Worm (Caenorhabditis elegans) whole organism, L2 larva: ENCODE results near the gene ced-5.

Experiments used
- C34F6.9 ChIP-seq: fragments of 150-350 bp; optimal IDR thresholded peaks from 2 replicates; lab custom pipeline; 2014; ENCODE audit warnings: missing biosample characterization, missing genetic modification characterization
- F13H6.1 ChIP-seq: sonication (generic microtip); optimal IDR thresholded peaks from 2 replicates; lab custom pipeline; 2016; ENCODE audit warnings: missing genetic modification characterization, missing compliant biosample characterization
- R02D3.7 ChIP-seq: fragments of 150-350 bp; optimal IDR thresholded peaks from 2 replicates; lab custom pipeline; 2014; ENCODE audit warnings: missing biosample characterization, missing genetic modification characterization
- Y55F3AM.14 ChIP-seq: fragments of 200-800 bp; sonication (Bioruptor generic); optimal IDR thresholded peaks from 2 replicates; lab custom pipeline; 2018; ENCODE audit warnings: mild to moderate bottlenecking, missing genetic modification characterization, missing compliant biosample characterization
- ZK546.5 ChIP-seq: sonication (generic microtip); optimal IDR thresholded peaks from 2 replicates; lab custom pipeline; 2017; ENCODE audit warnings: missing biosample characterization, missing genetic modification characterization
- alr-1 ChIP-seq: fragments of 150-350 bp; optimal IDR thresholded peaks from 2 replicates; lab custom pipeline; 2014; ENCODE audit warnings: missing biosample characterization, missing genetic modification characterization
- aly-2 ChIP-seq: fragments of 150-350 bp; optimal IDR thresholded peaks from 2 replicates; lab custom pipeline; 2014; ENCODE audit warnings: missing biosample characterization, missing genetic modification characterization
- ama-1 ChIP-seq: fragments of 150-350 bp; optimal IDR thresholded peaks from 2 replicates; lab custom pipeline; 2018; ENCODE audit warnings: inconsistent platforms
- blmp-1 ChIP-seq: sonication (generic microtip); optimal IDR thresholded peaks from 2 replicates; lab custom pipeline; 2017; ENCODE audit warnings: missing genetic modification characterization, mild to moderate bottlenecking, missing compliant biosample characterization, antibody characterized with exemption, moderate library complexity; ENCODE audit not compliant: insufficient read depth
- ceh-16 ChIP-seq: fragments of 150-350 bp; optimal IDR thresholded peaks from 2 replicates; lab custom pipeline; 2014; ENCODE audit warnings: missing biosample characterization, missing genetic modification characterization
- ceh-82 ChIP-seq: fragments of 150-350 bp; optimal IDR thresholded peaks from 2 replicates; lab custom pipeline; 2014; ENCODE audit warnings: missing biosample characterization, missing genetic modification characterization
- crh-2 ChIP-seq: sonication (generic microtip); optimal IDR thresholded peaks from 2 replicates; lab custom pipeline; 2017; ENCODE audit warnings: missing biosample characterization, missing genetic modification characterization
- dmd-4 ChIP-seq: sonication (generic microtip); optimal IDR thresholded peaks from 2 replicates; lab custom pipeline; 2017; ENCODE audit warnings: missing biosample characterization, missing genetic modification characterization
- egl-27 ChIP-seq: sonication (generic microtip); optimal IDR thresholded peaks from 3 replicates; lab custom pipeline; 2017; ENCODE audit warnings: missing biosample characterization, missing genetic modification reagents, missing genetic modification characterization
- elt-1 ChIP-seq: fragments of 150-350 bp; optimal IDR thresholded peaks from 2 replicates; lab custom pipeline; 2014; ENCODE audit warnings: missing biosample characterization, missing genetic modification characterization
- elt-3 ChIP-seq: sonication (generic microtip); optimal IDR thresholded peaks from 2 replicates; lab custom pipeline; 2017; ENCODE audit warnings: missing biosample characterization, missing genetic modification characterization
- fos-1 ChIP-seq: fragments of 150-350 bp; optimal IDR thresholded peaks from 2 replicates; lab custom pipeline; 2014; ENCODE audit warnings: missing biosample characterization, missing genetic modification characterization
- lin-11 ChIP-seq: fragments of 150-350 bp; sonication (generic microtip); optimal IDR thresholded peaks from 2 replicates; lab custom pipeline; 2014; ENCODE audit warnings: missing biosample characterization, missing genetic modification characterization, inconsistent platforms, mixed read lengths
- lin-13 ChIP-seq: fragments of 150-350 bp; optimal IDR thresholded peaks from 2 replicates; lab custom pipeline; 2014; ENCODE audit warnings: missing biosample characterization, missing genetic modification reagents, missing genetic modification characterization
- lin-39 ChIP-seq: fragments of 150-350 bp; optimal IDR thresholded peaks from 2 replicates; lab custom pipeline; 2014; ENCODE audit warnings: missing biosample characterization, missing genetic modification reagents, missing genetic modification characterization
- lsy-2 ChIP-seq, 2 experiments: fragments of 150-350 bp in 1 of 2; sonication (generic microtip) in 1 of 2; optimal IDR thresholded peaks; 2 replicates each; lab custom pipeline; 2014 to 2017; ENCODE audit warnings: missing biosample characterization in 2 of 2, missing genetic modification characterization in 2 of 2
- mab-5 ChIP-seq: fragments of 150-350 bp; optimal IDR thresholded peaks from 2 replicates; lab custom pipeline; 2014; ENCODE audit warnings: missing biosample characterization, missing genetic modification characterization
- mbf-1 ChIP-seq: sonication (generic microtip); optimal IDR thresholded peaks from 2 replicates; lab custom pipeline; 2017; ENCODE audit warnings: missing biosample characterization, missing genetic modification characterization
- mdl-1 ChIP-seq, 2 experiments: fragments of 150-350 bp in 1 of 2; sonication (generic microtip) in 1 of 2; optimal IDR thresholded peaks; 2 replicates each; lab custom pipeline; 2017; ENCODE audit warnings: missing biosample characterization in 2 of 2, missing genetic modification characterization in 2 of 2
- nhr-10 ChIP-seq: sonication (generic microtip); optimal IDR thresholded peaks from 2 replicates; lab custom pipeline; 2017; ENCODE audit warnings: missing biosample characterization, missing genetic modification characterization
- nhr-12 ChIP-seq: fragments of 150-350 bp; optimal IDR thresholded peaks from 2 replicates; lab custom pipeline; 2014; ENCODE audit warnings: missing biosample characterization, missing genetic modification characterization
- nhr-129 ChIP-seq: fragments of 150-350 bp; optimal IDR thresholded peaks from 2 replicates; lab custom pipeline; 2014; ENCODE audit warnings: missing biosample characterization, missing genetic modification characterization
- nhr-21 ChIP-seq: fragments of 150-350 bp; optimal IDR thresholded peaks from 2 replicates; lab custom pipeline; 2014; ENCODE audit warnings: missing biosample characterization, missing genetic modification characterization
- nhr-23 ChIP-seq: fragments of 150-350 bp; optimal IDR thresholded peaks from 2 replicates; lab custom pipeline; 2014; ENCODE audit warnings: missing biosample characterization, missing genetic modification reagents, missing genetic modification characterization
- nhr-237 ChIP-seq: fragments of 150-350 bp; optimal IDR thresholded peaks from 2 replicates; lab custom pipeline; 2014; ENCODE audit warnings: missing biosample characterization, missing genetic modification characterization
- nhr-25 ChIP-seq: fragments of 150-350 bp; sonication (generic microtip); optimal IDR thresholded peaks from 3 replicates; lab custom pipeline; 2014; ENCODE audit warnings: missing biosample characterization, missing genetic modification characterization
- nhr-6 ChIP-seq: fragments of 150-350 bp; optimal IDR thresholded peaks from 2 replicates; lab custom pipeline; 2014; ENCODE audit warnings: missing biosample characterization, missing genetic modification characterization
- sem-4 ChIP-seq: fragments of 150-350 bp; optimal IDR thresholded peaks from 2 replicates; lab custom pipeline; 2014; ENCODE audit warnings: missing biosample characterization, missing genetic modification reagents, missing genetic modification characterization
- skn-1 ChIP-seq: sonication (generic microtip); optimal IDR thresholded peaks from 2 replicates; lab custom pipeline; 2017; ENCODE audit warnings: missing biosample characterization, missing genetic modification characterization
- sma-3 ChIP-seq: sonication (generic microtip); optimal IDR thresholded peaks from 2 replicates; lab custom pipeline; 2016; ENCODE audit warnings: missing genetic modification reagents, missing genetic modification characterization, missing compliant biosample characterization
- sma-9 ChIP-seq, 2 experiments: fragments of 150-350 bp in 1 of 2; sonication (generic microtip) in 1 of 2; optimal IDR thresholded peaks; 2 replicates each; lab custom pipeline; 2014 to 2016; ENCODE audit warnings: missing genetic modification characterization in 2 of 2, mild to moderate bottlenecking in 1 of 2, missing biosample characterization in 1 of 2, missing compliant biosample characterization in 1 of 2, missing genetic modification reagents in 1 of 2, moderate library complexity in 1 of 2
- snpc-4 ChIP-seq: fragments of 150-350 bp; optimal IDR thresholded peaks from 2 replicates; lab custom pipeline; 2014; ENCODE audit warnings: missing biosample characterization, missing genetic modification characterization
- unc-39 ChIP-seq: fragments of 150-350 bp; optimal IDR thresholded peaks from 2 replicates; lab custom pipeline; 2014; ENCODE audit warnings: missing biosample characterization, missing genetic modification characterization
- unc-55 ChIP-seq: fragments of 150-350 bp; sonication (generic microtip); optimal IDR thresholded peaks from 3 replicates; lab custom pipeline; 2014; ENCODE audit warnings: missing biosample characterization, missing genetic modification reagents, missing genetic modification characterization
- zag-1 ChIP-seq: fragments of 150-350 bp; optimal IDR thresholded peaks from 2 replicates; lab custom pipeline; 2014; ENCODE audit warnings: missing biosample characterization, missing genetic modification characterization
- ztf-1 ChIP-seq: fragments of 200-800 bp; sonication (Bioruptor generic); conservative IDR thresholded peaks from 2 replicates; pipeline ENCODE4 v1.3.6; 2022; ENCODE audit warnings: missing genetic modification characterization, missing compliant biosample characterization
- ztf-11 ChIP-seq: sonication (generic microtip); optimal IDR thresholded peaks from 2 replicates; lab custom pipeline; 2017; ENCODE audit warnings: missing biosample characterization, missing genetic modification characterization
- ztf-4 ChIP-seq: fragments of 150-350 bp; optimal IDR thresholded peaks from 2 replicates; lab custom pipeline; 2014; ENCODE audit warnings: missing biosample characterization, missing genetic modification characterization

Gene ced-5

DNA sequence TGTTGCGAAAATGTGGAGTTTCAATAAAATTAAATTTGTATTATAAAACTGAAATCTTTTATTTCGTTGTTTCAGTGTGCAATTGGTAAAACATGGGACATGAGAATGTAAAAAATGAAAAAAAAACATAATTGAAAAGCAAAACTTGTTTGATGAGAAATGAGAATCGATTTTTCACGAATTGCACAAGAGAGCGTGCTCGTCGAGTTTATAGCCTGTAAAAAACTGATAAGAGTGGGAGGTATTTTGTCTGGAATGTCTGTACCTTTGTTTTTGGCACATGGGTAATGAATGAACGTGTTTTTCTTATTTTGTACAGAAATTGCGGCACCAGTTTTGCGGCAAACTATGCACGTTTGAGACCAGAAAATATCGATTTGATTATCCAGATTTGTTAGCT is 1.3 kb upstream of the ced-5 start:
- peak; percentile 12 for TF ChIP-seq fos-1 (tag; lab: Kevin White, UChicago)
- no peak for TF ChIP-seq aly-2 (tag; lab: Kevin White, UChicago)

- TF ChIP-seq mdl-1 (tag; optimal IDR thresholded peaks at IDR 0.05; lab: Kevin White, UChicago) (no peak), C34F6.9 (tag; lab: Kevin White, UChicago) (no peak), sem-4 (tag; lab: Kevin White, UChicago) (no peak), mbf-1 (no peak), lin-11 (tag; lab: Kevin White, UChicago) (no peak), ztf-1 (GFP tag; lab: Robert Waterston, UW) (no peak), crh-2 (no peak), lin-13 (GFP tag; lab: Kevin White, UChicago) (no peak), nhr-6 (tag; lab: Kevin White, UChicago) (no peak), nhr-23 (tag; lab: Kevin White, UChicago) (no peak), snpc-4 (tag; lab: Kevin White, UChicago) (no peak), F13H6.1 (tag; lab: Kevin White, UChicago) (no peak), nhr-129 (tag; lab: Kevin White, UChicago) (no peak), ztf-4 (tag; lab: Kevin White, UChicago) (no peak), elt-1 (tag; lab: Kevin White, UChicago) (no peak), nhr-21 (no peak), ztf-11 (tag; lab: Kevin White, UChicago) (no peak)
- TF ChIP-seq, all 48 proteins: peak for 0
These were observed 5.5 kb downstream of the ced-5 start for ce11 chrIV:10489409-10489808.

DNA sequence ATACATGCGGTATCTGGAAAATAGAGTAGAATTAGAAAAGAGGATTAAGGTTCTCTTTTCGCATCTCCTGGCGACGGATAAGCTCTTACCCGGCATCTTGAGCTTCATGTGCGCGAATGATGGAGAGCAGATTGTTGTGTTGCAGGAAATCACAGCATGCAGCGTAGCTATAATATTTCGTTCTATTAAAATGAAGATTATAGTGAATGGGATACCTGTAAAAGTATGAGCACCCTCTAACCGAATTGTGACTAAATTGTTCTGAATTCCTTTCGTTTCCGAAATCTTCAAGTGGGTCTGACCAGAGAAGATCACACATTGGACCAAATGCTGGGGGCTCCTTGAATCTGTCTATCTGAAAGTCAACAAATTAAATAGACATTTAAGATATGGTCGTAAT is 14.5 kb downstream of the ced-5 start:
- TF ChIP-seq unc-39 (tag; lab: Kevin White, UChicago) (no peak), ceh-16 (tag; lab: Kevin White, UChicago) (no peak), sma-9 (GFP tag; optimal IDR thresholded peaks at IDR 0.05; lab: Kevin White, UChicago) (no peak), sma-9 (tag; optimal IDR thresholded peaks at IDR 0.05; lab: Kevin White, UChicago) (no peak), snpc-4 (tag; lab: Kevin White, UChicago) (no peak), nhr-6 (tag; lab: Kevin White, UChicago) (no peak), nhr-10 (tag; lab: Kevin White, UChicago) (no peak), lin-11 (tag; lab: Kevin White, UChicago) (no peak), ztf-4 (tag; lab: Kevin White, UChicago) (no peak), mbf-1 (no peak)

ce11 chrIV:10499948-10500356 is 16.0 kb downstream of the ced-5 start:
- TF ChIP-seq nhr-21 (peak; percentile 19), nhr-23 (tag; lab: Kevin White, UChicago) (no peak), zag-1 (tag; lab: Kevin White, UChicago) (peak; percentile 81), Y55F3AM.14 (GFP tag; lab: Kevin White, UChicago) (peak; percentile 19), unc-55 (GFP tag; lab: Kevin White, UChicago) (peak; percentile 94), nhr-6 (tag; lab: Kevin White, UChicago) (no peak), ZK546.5 (no peak), ztf-1 (GFP tag; lab: Robert Waterston, UW) (no peak), alr-1 (tag; lab: Kevin White, UChicago) (no peak), unc-39 (tag; lab: Kevin White, UChicago) (peak; percentile 48), lin-11 (tag; lab: Kevin White, UChicago) (peak; percentile 58), dmd-4 (tag; lab: Kevin White, UChicago) (no peak), ztf-11 (tag; lab: Kevin White, UChicago) (no peak), crh-2 (peak; percentile 38), nhr-10 (tag; lab: Kevin White, UChicago) (no peak), F13H6.1 (tag; lab: Kevin White, UChicago) (peak; percentile 76), elt-1 (tag; lab: Kevin White, UChicago) (no peak), blmp-1 (no peak), mab-5 (tag; lab: Kevin White, UChicago) (no peak), sma-3 (GFP tag; lab: Kevin White, UChicago) (no peak), nhr-237 (tag; lab: Kevin White, UChicago) (no peak), ama-1 (lab: Kevin White, UChicago) (no peak), skn-1 (no peak), mdl-1 (tag; optimal IDR thresholded peaks at IDR 0.05; lab: Kevin White, UChicago) (peak in 1 of 2 experiments; percentile 38), egl-27 (tag; lab: Kevin White, UChicago) (peak; percentile 8), ceh-82 (tag; lab: Kevin White, UChicago) (no peak), elt-3 (no peak), lin-13 (GFP tag; lab: Kevin White, UChicago) (peak; percentile 38), R02D3.7 (tag; lab: Kevin White, UChicago) (no peak), nhr-129 (tag; lab: Kevin White, UChicago) (peak; percentile 55), lin-39 (no peak), ceh-16 (tag; lab: Kevin White, UChicago) (no peak), nhr-12 (tag; lab: Kevin White, UChicago) (no peak), fos-1 (tag; lab: Kevin White, UChicago) (peak; percentile 49), C34F6.9 (tag; lab: Kevin White, UChicago) (peak; percentile 82), sma-9 (GFP tag; optimal IDR thresholded peaks at IDR 0.05; lab: Kevin White, UChicago) (peak; percentile 51), sma-9 (tag; optimal IDR thresholded peaks at IDR 0.05; lab: Kevin White, UChicago) (no peak), sem-4 (tag; lab: Kevin White, UChicago) (peak; percentile 31), lsy-2 (tag; optimal IDR thresholded peaks at IDR 0.05; lab: Kevin White, UChicago) (peak in 1 of 2 experiments; percentile 64), aly-2 (tag; lab: Kevin White, UChicago) (no peak), nhr-25 (tag; lab: Kevin White, UChicago) (no peak), ztf-4 (tag; lab: Kevin White, UChicago) (peak; percentile 54)
